Worm (Caenorhabditis elegans) whole organism, L4/young adult: ENCODE results near the gene T14E8.2.

Source experiments
- W03F9.2 ChIP-seq: fragments of 150-350 bp; optimal IDR thresholded peaks from 2 replicates; lab custom pipeline; 2014; ENCODE audit warnings: missing biosample characterization, missing genetic modification characterization
- him-1 ChIP-seq: sonication (generic microtip); optimal IDR thresholded peaks from 2 replicates; lab custom pipeline; 2016; ENCODE audit warnings: missing genotype, missing genetic modification reagents, missing genetic modification characterization, missing compliant biosample characterization

ce11 chrX:6518537-6518936, 24.3 kb upstream of the T14E8.2 start, which contains the start of gene ets-4:
- TF ChIP-seq him-1 (tag; lab: Kevin White, UChicago) (no peak), W03F9.2 (tag; lab: Kevin White, UChicago) (no peak)
